Fruit fly (Drosophila melanogaster): ENCODE data around the gene CG14650.

- TF ChIP-seq CG13204 (GFP tag; optimal IDR thresholded peaks at IDR 0.05) (peak; percentile 49), CG10348 (GFP tag; IDR thresholded peaks at IDR 0.05) (no peak), CG17806 (tag; optimal IDR thresholded peaks at IDR 0.05) (no peak), Ets98B (GFP tag; IDR thresholded peaks at IDR 0.05) (peak; percentile 16; the same call in 1 of the 2 replicates), CG34367 (tag; optimal IDR thresholded peaks at IDR 0.05) (no peak)
Observed at dm6 chr3R:4471047-4471751, 34.0 kb downstream of the CG14650 start.
